Worm (Caenorhabditis elegans) whole organism, mixed stage, embryonic: ENCODE results near the gene C28H8.3.

Experiments
- M03D4.4 ChIP-seq: sonication (generic microtip); optimal IDR thresholded peaks from 2 replicates; lab custom pipeline; 2017; ENCODE audit warnings: mild to moderate bottlenecking, missing genetic modification characterization, missing compliant biosample characterization
- bed-3 ChIP-seq: fragments of 200-800 bp; sonication (Bioruptor generic); optimal IDR thresholded peaks from 3 replicates; lab custom pipeline; 2018; ENCODE audit warnings: mild to moderate bottlenecking, missing genetic modification characterization, moderate library complexity, missing compliant biosample characterization
- blmp-1 ChIP-seq: fragments of 150-350 bp; optimal IDR thresholded peaks from 2 replicates; lab custom pipeline; 2014; ENCODE audit warnings: missing biosample characterization, missing genetic modification characterization
- ceh-39 ChIP-seq: fragments of 150-350 bp; optimal IDR thresholded peaks from 2 replicates; lab custom pipeline; 2014; ENCODE audit warnings: missing biosample characterization, missing genetic modification characterization
- ceh-43 ChIP-seq: fragments of 200-800 bp; sonication (Bioruptor generic); optimal IDR thresholded peaks from 2 replicates; lab custom pipeline; 2018; ENCODE audit warnings: mild to moderate bottlenecking, missing genetic modification characterization, moderate library complexity, missing compliant biosample characterization
- ceh-83 ChIP-seq: fragments of 200-800 bp; sonication (Bioruptor generic); optimal IDR thresholded peaks from 2 replicates; lab custom pipeline; 2018; ENCODE audit warnings: mild to moderate bottlenecking, missing genetic modification characterization, missing compliant biosample characterization
- ces-1 ChIP-seq: fragments of 150-350 bp; optimal IDR thresholded peaks from 2 replicates; lab custom pipeline; 2014; ENCODE audit warnings: missing biosample characterization, missing genetic modification reagents, missing genetic modification characterization
- cnd-1 ChIP-seq: fragments of 200-800 bp; sonication (Bioruptor generic); optimal IDR thresholded peaks from 2 replicates; lab custom pipeline; 2018; ENCODE audit warnings: mild to moderate bottlenecking, missing genetic modification characterization, missing compliant biosample characterization
- drap-1 ChIP-seq: fragments of 200-800 bp; sonication (Bioruptor generic); optimal IDR thresholded peaks from 3 replicates; lab custom pipeline; 2018; ENCODE audit warnings: mild to moderate bottlenecking, missing genetic modification characterization, missing compliant biosample characterization
- elt-3 ChIP-seq: fragments of 150-350 bp; optimal IDR thresholded peaks from 2 replicates; lab custom pipeline; 2014; ENCODE audit warnings: missing biosample characterization, missing genetic modification characterization
- flh-1 ChIP-seq: fragments of 200-800 bp; sonication (Bioruptor generic); optimal IDR thresholded peaks from 2 replicates; lab custom pipeline; 2018; ENCODE audit warnings: mild to moderate bottlenecking, missing genetic modification characterization, moderate library complexity, missing compliant biosample characterization
- ham-2 ChIP-seq: fragments of 200-800 bp; sonication (Bioruptor generic); optimal IDR thresholded peaks from 2 replicates; lab custom pipeline; 2018; ENCODE audit warnings: mild to moderate bottlenecking, missing genetic modification characterization, missing compliant biosample characterization
- hlh-1 ChIP-seq: fragments of 150-350 bp; optimal IDR thresholded peaks from 2 replicates; lab custom pipeline; 2014; ENCODE audit warnings: missing biosample characterization, missing genetic modification reagents, missing genetic modification characterization
- lin-13 ChIP-seq: fragments of 150-350 bp; optimal IDR thresholded peaks from 2 replicates; lab custom pipeline; 2014; ENCODE audit warnings: missing biosample characterization, missing genetic modification characterization
- lin-32 ChIP-seq: fragments of 200-800 bp; sonication (Bioruptor generic); optimal IDR thresholded peaks from 2 replicates; lab custom pipeline; 2018; ENCODE audit warnings: mild to moderate bottlenecking, missing genetic modification characterization, missing compliant biosample characterization
- lsy-2 ChIP-seq: fragments of 150-350 bp; optimal IDR thresholded peaks from 2 replicates; lab custom pipeline; 2014; ENCODE audit warnings: missing biosample characterization, missing genetic modification characterization
- mab-5 ChIP-seq: fragments of 150-350 bp; optimal IDR thresholded peaks from 2 replicates; lab custom pipeline; 2014; ENCODE audit warnings: missing biosample characterization, missing genetic modification characterization
- mep-1 ChIP-seq: fragments of 150-350 bp; optimal IDR thresholded peaks from 2 replicates; lab custom pipeline; 2017; ENCODE audit warnings: missing biosample characterization, missing genetic modification reagents, missing genetic modification characterization, inconsistent platforms
- mls-2 ChIP-seq: sonication (generic microtip); optimal IDR thresholded peaks from 2 replicates; lab custom pipeline; 2016; ENCODE audit warnings: mild to moderate bottlenecking, missing genetic modification characterization, moderate library complexity, missing compliant biosample characterization
- nhr-12 ChIP-seq: fragments of 150-350 bp; optimal IDR thresholded peaks from 2 replicates; lab custom pipeline; 2014; ENCODE audit warnings: missing biosample characterization, missing genetic modification characterization
- nhr-237 ChIP-seq: fragments of 150-350 bp; optimal IDR thresholded peaks from 2 replicates; lab custom pipeline; 2014; ENCODE audit warnings: missing biosample characterization, missing genetic modification characterization
- pha-4 ChIP-seq: fragments of 150-350 bp; optimal IDR thresholded peaks from 2 replicates; lab custom pipeline; 2018; ENCODE audit warnings: missing biosample characterization, missing genetic modification reagents, missing genetic modification characterization
- snpc-4 ChIP-seq: fragments of 150-350 bp; optimal IDR thresholded peaks from 2 replicates; lab custom pipeline; 2014; ENCODE audit warnings: missing biosample characterization, missing genetic modification characterization
- sptf-1 ChIP-seq: sonication (generic microtip); optimal IDR thresholded peaks from 2 replicates; lab custom pipeline; 2017; ENCODE audit warnings: mild to moderate bottlenecking, missing genetic modification characterization, moderate library complexity, missing compliant biosample characterization
- tbx-8 ChIP-seq: fragments of 200-800 bp; sonication (Bioruptor generic); optimal IDR thresholded peaks from 2 replicates; lab custom pipeline; 2018; ENCODE audit warnings: mild to moderate bottlenecking, missing genetic modification characterization, moderate library complexity, missing compliant biosample characterization
- unc-120 ChIP-seq: sonication (generic microtip); optimal IDR thresholded peaks from 2 replicates; lab custom pipeline; 2017; ENCODE audit warnings: missing genetic modification characterization, missing compliant biosample characterization; ENCODE audit not compliant: poor library complexity, severe bottlenecking
- unc-39 ChIP-seq: fragments of 150-350 bp; optimal IDR thresholded peaks from 2 replicates; lab custom pipeline; 2014; ENCODE audit warnings: missing biosample characterization, missing genetic modification characterization
- unc-62 ChIP-seq: fragments of 150-350 bp; optimal IDR thresholded peaks from 2 replicates; lab custom pipeline; 2014; ENCODE audit warnings: missing biosample characterization, missing genetic modification reagents, missing genetic modification characterization
- zip-8 ChIP-seq: fragments of 150-350 bp; optimal IDR thresholded peaks from 2 replicates; lab custom pipeline; 2014; ENCODE audit warnings: missing biosample characterization, missing genetic modification characterization
- ztf-11 ChIP-seq: fragments of 150-350 bp; optimal IDR thresholded peaks from 2 replicates; lab custom pipeline; 2014; ENCODE audit warnings: missing biosample characterization, missing genetic modification characterization

The C28H8.3 gene

ce11 chrIII:5883517-5883916, 25.0 kb upstream of the C28H8.3 start:
- TF ChIP-seq ham-2 (GFP tag; lab: Kevin White, UChicago) (no peak), nhr-237 (tag; lab: Kevin White, UChicago) (no peak), snpc-4 (tag; lab: Kevin White, UChicago) (no peak), lin-13 (tag; lab: Kevin White, UChicago) (no peak), lsy-2 (tag; lab: Kevin White, UChicago) (no peak), elt-3 (tag; lab: Kevin White, UChicago) (no peak), mls-2 (tag; lab: Kevin White, UChicago) (no peak), pha-4 (no peak), ceh-39 (tag; lab: Kevin White, UChicago) (no peak), bed-3 (no peak), zip-8 (tag; lab: Kevin White, UChicago) (no peak), lin-32 (GFP tag; lab: Kevin White, UChicago) (no peak), ztf-11 (tag; lab: Kevin White, UChicago) (no peak), M03D4.4 (tag; lab: Kevin White, UChicago) (no peak), ces-1 (no peak), nhr-12 (no peak), unc-62 (GFP tag; lab: Kevin White, UChicago) (no peak), tbx-8 (GFP tag; lab: Kevin White, UChicago) (no peak), unc-120 (tag; lab: Kevin White, UChicago) (no peak)

ce11 chrIII:5884007-5884406, 24.5 kb upstream of the C28H8.3 start, which contains the start of gene C28H8.5:
TSS of gene C28H8.5 (plus strand) at chrIII:5884307.
- TF ChIP-seq ces-1 (no peak), nhr-237 (tag; lab: Kevin White, UChicago) (no peak), ham-2 (GFP tag; lab: Kevin White, UChicago) (no peak), bed-3 (no peak), mep-1 (no peak), unc-120 (tag; lab: Kevin White, UChicago) (no peak), zip-8 (tag; lab: Kevin White, UChicago) (no peak), mab-5 (tag; lab: Kevin White, UChicago) (no peak)
- TF ChIP-seq, all 35 proteins: peak for 0

- TF ChIP-seq pha-4 (no peak), lsy-2 (tag; lab: Kevin White, UChicago) (no peak), tbx-8 (GFP tag; lab: Kevin White, UChicago) (no peak), cnd-1 (no peak), ham-2 (GFP tag; lab: Kevin White, UChicago) (no peak), unc-39 (tag; lab: Kevin White, UChicago) (no peak), ceh-43 (GFP tag; lab: Kevin White, UChicago) (no peak), sptf-1 (tag; lab: Kevin White, UChicago) (no peak), ceh-83 (GFP tag; lab: Kevin White, UChicago) (no peak), ztf-11 (tag; lab: Kevin White, UChicago) (no peak), flh-1 (GFP tag; lab: Kevin White, UChicago) (no peak), mep-1 (no peak), snpc-4 (tag; lab: Kevin White, UChicago) (no peak), nhr-237 (tag; lab: Kevin White, UChicago) (no peak), nhr-12 (no peak), unc-62 (GFP tag; lab: Kevin White, UChicago) (no peak), M03D4.4 (tag; lab: Kevin White, UChicago) (no peak), mab-5 (tag; lab: Kevin White, UChicago) (no peak), drap-1 (GFP tag; lab: Kevin White, UChicago) (no peak), ces-1 (no peak)
- TF ChIP-seq, all 35 proteins: peak for 0
These were observed 24.0 kb upstream of the C28H8.3 start for ce11 chrIII:5884459-5884858.

DNA sequence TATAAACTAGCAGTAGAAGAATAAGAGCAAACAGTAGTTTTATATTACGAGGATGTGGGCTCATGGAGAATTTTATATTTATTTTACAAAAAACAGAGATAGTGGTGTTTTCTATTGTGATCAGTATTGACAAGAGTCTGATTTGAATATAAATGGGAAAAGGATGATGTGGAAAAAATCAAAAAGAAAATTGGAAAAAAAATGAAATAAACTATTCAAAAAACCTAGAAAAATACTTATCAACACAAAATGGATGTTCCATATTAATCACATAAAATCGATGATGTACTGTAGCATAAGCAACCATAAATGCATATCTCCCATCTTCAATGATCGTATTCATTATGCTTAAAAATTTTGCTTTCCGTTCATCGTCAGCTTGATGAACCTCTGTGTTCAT, 21.6 kb upstream of the C28H8.3 start, which contains the start of gene C28H8.7:
C28H8.7 (minus strand) TSS at position 101 of the 400 bp plus-strand sequence.
- no peak for TF ChIP-seq unc-62 (GFP tag; lab: Kevin White, UChicago)
- no peak for TF ChIP-seq cnd-1
- no peak for TF ChIP-seq pha-4
- no peak for TF ChIP-seq snpc-4 (tag; lab: Kevin White, UChicago)
- no peak for TF ChIP-seq unc-39 (tag; lab: Kevin White, UChicago)
- no peak for TF ChIP-seq nhr-12
- TF ChIP-seq M03D4.4 (tag; lab: Kevin White, UChicago) = no peak
- TF ChIP-seq mab-5 (tag; lab: Kevin White, UChicago) = no peak
- TF ChIP-seq ces-1 = no peak
- TF ChIP-seq flh-1 (GFP tag; lab: Kevin White, UChicago) = no peak
- no peak for TF ChIP-seq hlh-1
- TF ChIP-seq blmp-1 = no peak
- TF ChIP-seq nhr-237 (tag; lab: Kevin White, UChicago) = no peak
- no peak for TF ChIP-seq zip-8 (tag; lab: Kevin White, UChicago)
- no peak for TF ChIP-seq lsy-2 (tag; lab: Kevin White, UChicago)
- no peak for TF ChIP-seq tbx-8 (GFP tag; lab: Kevin White, UChicago)
